Fruit fly (Drosophila melanogaster) whole organism: ENCODE data around the gene CG7377.

Source experiments
- CG8478 ChIP-seq: fragments of >200 bp; optimal IDR thresholded peaks from 2 replicates; lab custom pipeline; 2018; ENCODE audit warnings: inconsistent platforms
- pan ChIP-seq: fragments of >200 bp; optimal IDR thresholded peaks from 2 replicates; lab custom pipeline; 2017
- psq ChIP-seq: fragments of >200 bp; optimal IDR thresholded peaks from 2 replicates; lab custom pipeline; 2017
- usp ChIP-seq: fragments of >200 bp; optimal IDR thresholded peaks from 2 replicates; lab custom pipeline; 2017; ENCODE audit warnings: missing biosample characterization, missing genetic modification characterization, mixed read lengths

- TF ChIP-seq psq (lab: Kevin White, UChicago) (no peak), CG8478 (lab: Kevin White, UChicago) (no peak), usp (no peak), pan (no peak)
These were observed 14.7 kb downstream of the CG7377 start for dm6 chr3L:11604227-11604626.
